Fruit fly (Drosophila melanogaster): ENCODE data around the gene Tsp3A.

The Tsp3A gene

dm6 chrX:2581793-2582503 is 37.6 kb downstream of the Tsp3A start (continued):
- peak; percentile 70 for TF ChIP-seq CG7357 (GFP tag; IDR thresholded peaks at IDR 0.05)
- TF ChIP-seq Ssrp (tag; optimal IDR thresholded peaks at IDR 0.05), result peak; percentile 34
- peak; percentile 46 for TF ChIP-seq Camta (GFP tag; optimal IDR thresholded peaks at IDR 0.05)
- peak; percentile 53; the same call in 1 of the 2 replicates for TF ChIP-seq MBD-R2 (GFP tag; IDR thresholded peaks at IDR 0.05)
- TF ChIP-seq CG1603 (tag; optimal IDR thresholded peaks at IDR 0.05), result peak; percentile 78
- TF ChIP-seq Deaf1 (tag; optimal IDR thresholded peaks at IDR 0.05), result peak; percentile 96
- TF ChIP-seq CG7271 (tag; optimal IDR thresholded peaks at IDR 0.05), result no peak
- peak; percentile 80 for TF ChIP-seq HHEX (GFP tag; optimal IDR thresholded peaks at IDR 0.05)
- TF ChIP-seq schlank (tag; optimal IDR thresholded peaks at IDR 0.05), result peak; percentile 75
- TF ChIP-seq CG42726 (GFP tag; IDR thresholded peaks at IDR 0.05; ENCODE audit: partially characterized antibody), result no peak
- TF ChIP-seq kah (GFP tag; optimal IDR thresholded peaks at IDR 0.05), result no peak
- no peak for TF ChIP-seq Sox100B (GFP tag; optimal IDR thresholded peaks at IDR 0.05)
- TF ChIP-seq Pdp1 (GFP tag; optimal IDR thresholded peaks at IDR 0.05), result peak; percentile 68 to 75
- TF ChIP-seq Hr51 (GFP tag; optimal IDR thresholded peaks at IDR 0.05), result peak; percentile 40 to 74
- TF ChIP-seq az2 (GFP tag; optimal IDR thresholded peaks at IDR 0.05), result peak; percentile 58
- TF ChIP-seq CG12155 (GFP tag; optimal IDR thresholded peaks at IDR 0.05), result peak; percentile 66
- no peak for TF ChIP-seq knrl (GFP tag; IDR thresholded peaks at IDR 0.05; ENCODE audit: partially characterized antibody)
- TF ChIP-seq vvl (GFP tag; IDR thresholded peaks at IDR 0.05), result peak; percentile 86
- peak; percentile 93 for TF ChIP-seq Hmr (GFP tag; optimal IDR thresholded peaks at IDR 0.05)
- peak; percentile 71 for TF ChIP-seq shn (GFP tag; optimal IDR thresholded peaks at IDR 0.05)
- peak; percentile 63 for TF ChIP-seq CG12942 (GFP tag; optimal IDR thresholded peaks at IDR 0.05)
- peak; percentile 49 for TF ChIP-seq CG4820 (GFP tag; optimal IDR thresholded peaks at IDR 0.05)
- no peak for TF ChIP-seq CG14860 (GFP tag; IDR thresholded peaks at IDR 0.05; ENCODE audit: partially characterized antibody)
- TF ChIP-seq zfh1 (GFP tag; IDR thresholded peaks at IDR 0.05), result peak; percentile 64
- TF ChIP-seq bigmax (GFP tag; optimal IDR thresholded peaks at IDR 0.05), result no peak
- TF ChIP-seq CG17912 (GFP tag; optimal IDR thresholded peaks at IDR 0.05), result no peak
- TF ChIP-seq CG11398 (GFP tag; optimal IDR thresholded peaks at IDR 0.05), result peak; percentile 52
- peak; percentile 86 for TF ChIP-seq lilli (GFP tag; optimal IDR thresholded peaks at IDR 0.05)
- TF ChIP-seq CG4360 (GFP tag; IDR thresholded peaks at IDR 0.05), result no peak
- TF ChIP-seq Nf-YB (GFP tag; optimal IDR thresholded peaks at IDR 0.05), result peak; percentile 39
- TF ChIP-seq Dad (GFP tag; optimal IDR thresholded peaks at IDR 0.05), result peak; percentile 79
- TF ChIP-seq CG17568 (GFP tag; optimal IDR thresholded peaks at IDR 0.05), result no peak
- TF ChIP-seq CG12219 (GFP tag; optimal IDR thresholded peaks at IDR 0.05), result peak; percentile 59
- TF ChIP-seq CG32772 (GFP tag; IDR thresholded peaks at IDR 0.05), result peak; percentile 70
- peak; percentile 40 for TF ChIP-seq NC2β (GFP tag; optimal IDR thresholded peaks at IDR 0.05)
- no peak for TF ChIP-seq zen (tag; optimal IDR thresholded peaks at IDR 0.05)
- peak; percentile 78 for TF ChIP-seq CG3281 (GFP tag; optimal IDR thresholded peaks at IDR 0.05)
- TF ChIP-seq Trl (optimal IDR thresholded peaks at IDR 0.05), result no peak
- peak; percentile 73 for TF ChIP-seq Trl (GFP tag; optimal IDR thresholded peaks at IDR 0.05)
- no peak for TF ChIP-seq CG10959 (GFP tag; IDR thresholded peaks at IDR 0.05)
- TF ChIP-seq CG13424 (tag; optimal IDR thresholded peaks at IDR 0.05), result peak; percentile 61
- peak; percentile 84 for TF ChIP-seq ci (GFP tag; IDR thresholded peaks at IDR 0.05)
- TF ChIP-seq fd64A (GFP tag; optimal IDR thresholded peaks at IDR 0.05), result no peak
- TF ChIP-seq ase (GFP tag; IDR thresholded peaks at IDR 0.05), result peak; percentile 65; the same call in 1 of the 3 replicates
- TF ChIP-seq CG15514 (GFP tag; optimal IDR thresholded peaks at IDR 0.05), result peak; percentile 79
- TF ChIP-seq pum (GFP tag; optimal IDR thresholded peaks at IDR 0.05), result peak; percentile 69
- TF ChIP-seq Sry-β (GFP tag; optimal IDR thresholded peaks at IDR 0.05), result no peak
- no peak for TF ChIP-seq run (tag; optimal IDR thresholded peaks at IDR 0.05)
- TF ChIP-seq CG2116 (GFP tag; optimal IDR thresholded peaks at IDR 0.05), result peak; percentile 12
